Worm (Caenorhabditis elegans) whole organism, early embryonic: ENCODE results near the gene hlh-3.

Source experiments
- B0310.2 ChIP-seq: sonication (generic microtip); optimal IDR thresholded peaks from 2 replicates; lab custom pipeline; 2016; ENCODE audit warnings: mild to moderate bottlenecking, missing genetic modification characterization, missing compliant biosample characterization
- ama-1 ChIP-seq: fragments of 150-350 bp; optimal IDR thresholded peaks from 2 replicates; lab custom pipeline; 2014
- ceh-36 ChIP-seq: sonication (generic microtip); optimal IDR thresholded peaks from 2 replicates; lab custom pipeline; 2016; ENCODE audit warnings: missing genetic modification characterization, inconsistent platforms, missing compliant biosample characterization
- flt-1 ChIP-seq: fragments of 200-800 bp; sonication (Bioruptor generic); IDR thresholded peaks from 2 replicates; pipeline ENCODE4 v1.3.6; 2022; ENCODE audit warnings: missing genetic modification characterization, missing compliant biosample characterization
- hnd-1 ChIP-seq: sonication (generic microtip); optimal IDR thresholded peaks from 2 replicates; lab custom pipeline; 2016; ENCODE audit warnings: missing genetic modification characterization, missing compliant biosample characterization
- scrt-1 ChIP-seq: fragments of 200-800 bp; sonication (Bioruptor generic); IDR thresholded peaks from 2 replicates; pipeline ENCODE4 v1.3.6; 2022; ENCODE audit warnings: missing genetic modification characterization, missing compliant biosample characterization
- tbx-11 ChIP-seq: fragments of 200-800 bp; sonication (Bioruptor generic); IDR thresholded peaks from 2 replicates; pipeline ENCODE4 v1.3.6; 2022; ENCODE audit warnings: missing genetic modification characterization, missing compliant biosample characterization
- tbx-37 ChIP-seq: fragments of 200-800 bp; sonication (Bioruptor generic); conservative IDR thresholded peaks from 2 replicates; pipeline ENCODE4 v1.3.6; 2022; ENCODE audit warnings: missing genetic modification reagents, missing genetic modification characterization, missing compliant biosample characterization
- tra-4 ChIP-seq: sonication (generic microtip); optimal IDR thresholded peaks from 2 replicates; lab custom pipeline; 2017; ENCODE audit warnings: missing genetic modification characterization, missing compliant biosample characterization

ce11 chrII:9127379-9127778 is 41.0 kb downstream of the hlh-3 start:
- TF ChIP-seq tbx-37 (no peak), flt-1 (no peak), tra-4 (tag; lab: Kevin White, UChicago) (no peak), ama-1 (lab: Kevin White, UChicago) (no peak), B0310.2 (no peak), scrt-1 (GFP tag; lab: Robert Waterston, UW) (no peak), tbx-11 (no peak), ceh-36 (tag; lab: Kevin White, UChicago) (no peak), hnd-1 (tag; lab: Kevin White, UChicago) (no peak)
